Worm (Caenorhabditis elegans) whole organism, L4 larva: ENCODE results near the gene C05D12.2.
A peak's percentile ranks its signal among the peaks of the same experiment; 100 is the strongest.

Experiments
- F26F4.8 ChIP-seq: fragments of 200-800 bp; sonication (Bioruptor generic); conservative IDR thresholded peaks from 2 replicates; pipeline ENCODE4 v1.3.6; 2022; ENCODE audit warnings: missing genetic modification characterization, missing compliant biosample characterization
- ceh-44 ChIP-seq: fragments of 200-800 bp; sonication (Bioruptor generic); IDR thresholded peaks from 2 replicates; pipeline ENCODE4 v1.3.6; 2022; ENCODE audit warnings: missing genetic modification reagents, missing genetic modification characterization, missing compliant biosample characterization
- ces-1 ChIP-seq: fragments of 150-350 bp; sonication (generic microtip); optimal IDR thresholded peaks from 4 replicates; lab custom pipeline; 2014; ENCODE audit warnings: missing biosample characterization, missing genetic modification reagents, missing genetic modification characterization
- gei-8 ChIP-seq: fragments of 200-800 bp; sonication (Bioruptor generic); optimal IDR thresholded peaks from 2 replicates; lab custom pipeline; 2018; ENCODE audit warnings: mild to moderate bottlenecking, missing genetic modification characterization, missing compliant biosample characterization
- mdl-1 ChIP-seq, 2 experiments: fragments of 150-350 bp in 1 of 2; sonication (generic microtip) in 1 of 2; optimal IDR thresholded peaks; 2 replicates each; lab custom pipeline; 2014 to 2017; ENCODE audit warnings: missing biosample characterization in 2 of 2, missing genetic modification characterization in 2 of 2
- mep-1 ChIP-seq: fragments of 150-350 bp; sonication (generic microtip); optimal IDR thresholded peaks from 3 replicates; lab custom pipeline; 2014; ENCODE audit warnings: missing biosample characterization, missing genetic modification characterization
- nhr-10 ChIP-seq: fragments of 150-350 bp; optimal IDR thresholded peaks from 2 replicates; lab custom pipeline; 2014; ENCODE audit warnings: missing biosample characterization, missing genetic modification characterization
- nhr-11 ChIP-seq: fragments of 150-350 bp; optimal IDR thresholded peaks from 2 replicates; lab custom pipeline; 2014; ENCODE audit warnings: missing biosample characterization, missing genetic modification characterization
- nhr-28 ChIP-seq: fragments of 150-350 bp; optimal IDR thresholded peaks from 2 replicates; lab custom pipeline; 2014; ENCODE audit warnings: missing biosample characterization, missing genetic modification characterization
- nhr-76 ChIP-seq: fragments of 150-350 bp; optimal IDR thresholded peaks from 2 replicates; lab custom pipeline; 2014; ENCODE audit warnings: missing biosample characterization, missing genetic modification characterization
- nhr-77 ChIP-seq: fragments of 150-350 bp; optimal IDR thresholded peaks from 2 replicates; lab custom pipeline; 2014; ENCODE audit warnings: missing biosample characterization, missing genetic modification characterization
- snpc-4 ChIP-seq: fragments of 150-350 bp; optimal IDR thresholded peaks from 2 replicates; lab custom pipeline; 2014; ENCODE audit warnings: missing biosample characterization, missing genetic modification characterization
- vab-7 ChIP-seq: fragments of 200-800 bp; sonication (Bioruptor generic); IDR thresholded peaks from 2 replicates; pipeline ENCODE4 v1.3.6; 2022; ENCODE audit warnings: missing genetic modification reagents, missing genetic modification characterization, missing compliant biosample characterization
- zfp-2 ChIP-seq: sonication (generic microtip); optimal IDR thresholded peaks from 2 replicates; lab custom pipeline; 2016; ENCODE audit warnings: mild to moderate bottlenecking, missing genetic modification characterization, missing compliant biosample characterization

DNA sequence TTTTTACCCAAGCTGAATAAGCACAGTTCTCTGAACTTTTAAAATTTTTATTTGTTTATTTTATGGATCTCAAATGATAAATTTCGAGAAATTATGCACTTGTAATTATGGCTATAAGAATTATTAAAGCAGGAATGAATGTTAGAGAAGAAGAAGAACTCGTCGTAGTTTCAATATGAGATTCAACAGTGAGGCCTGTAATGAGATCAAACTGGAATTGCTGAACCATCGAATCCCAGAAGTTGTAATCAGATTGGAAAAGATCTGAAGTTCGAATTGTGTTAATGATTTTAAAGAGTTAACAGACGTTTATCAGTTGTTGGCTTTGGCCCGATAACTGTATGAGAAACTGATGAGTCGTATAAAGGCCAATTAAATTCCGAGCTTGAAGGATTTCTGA, 37.6 kb downstream of the C05D12.2 start:
- TF ChIP-seq nhr-77 (tag; lab: Kevin White, UChicago) (no peak), vab-7 (no peak), mdl-1 (tag; optimal IDR thresholded peaks at IDR 0.05; lab: Kevin White, UChicago) (no peak), ceh-44 (GFP tag; lab: Robert Waterston, UW) (no peak), snpc-4 (tag; lab: Kevin White, UChicago) (no peak), nhr-10 (no peak), nhr-76 (tag; lab: Kevin White, UChicago) (no peak), mep-1 (tag; lab: Kevin White, UChicago) (peak; percentile 5), nhr-11 (no peak), nhr-28 (no peak), ces-1 (GFP tag; lab: Kevin White, UChicago) (no peak), zfp-2 (tag; lab: Kevin White, UChicago) (no peak), gei-8 (no peak), F26F4.8 (GFP tag; lab: Robert Waterston, UW) (no peak)
